Worm (Caenorhabditis elegans): ENCODE results near the gene msp-56.

DNA sequence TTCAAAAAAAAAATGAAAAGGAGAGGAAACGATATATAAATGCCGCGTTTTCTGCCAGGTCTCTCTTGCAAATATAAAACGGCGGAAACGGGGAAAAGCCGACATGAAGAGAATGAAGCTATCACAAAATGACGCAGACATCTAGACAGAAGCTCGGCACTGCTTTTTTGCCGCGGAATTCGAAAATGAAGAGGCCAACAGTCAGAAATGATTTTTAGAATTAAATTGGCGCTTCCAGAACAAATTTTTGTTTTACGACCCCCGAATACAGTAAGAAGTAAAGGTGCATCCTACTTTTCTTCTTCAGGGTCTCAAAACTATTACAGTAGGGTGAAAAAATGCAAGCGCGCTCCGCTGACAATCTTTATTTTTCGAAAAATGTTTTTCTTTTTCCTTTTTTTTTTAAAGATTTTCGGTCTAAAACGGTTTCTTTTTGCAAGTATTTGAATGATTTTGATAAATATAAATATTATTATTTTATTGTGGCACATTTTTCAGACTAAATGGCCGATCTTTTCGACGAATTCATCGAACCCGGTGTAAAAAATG, 16.1 kb upstream of the msp-56 start, which contains the start of gene mtr-4:
- TF ChIP-seq nhr-11 (tag; optimal IDR thresholded peaks at IDR 0.05) = no peak
- no peak; the same call in 1 of the 2 replicates for TF ChIP-seq isw-1 (GFP tag; IDR thresholded peaks at IDR 0.05)
- no peak for TF ChIP-seq unc-62 (GFP tag; optimal IDR thresholded peaks at IDR 0.05)
- TF ChIP-seq egl-27 (tag; optimal IDR thresholded peaks at IDR 0.05) = no peak
- TF ChIP-seq sptf-1 (tag; optimal IDR thresholded peaks at IDR 0.05) = no peak
- no peak for TF ChIP-seq ama-1 (optimal IDR thresholded peaks at IDR 0.05)
- TF ChIP-seq zip-4 (GFP tag; optimal IDR thresholded peaks at IDR 0.05) = no peak
- TF ChIP-seq snpc-4 (tag; optimal IDR thresholded peaks at IDR 0.05) = no peak
- no peak for TF ChIP-seq skn-1 (tag; optimal IDR thresholded peaks at IDR 0.05)
- TF ChIP-seq ceh-8 (GFP tag; optimal IDR thresholded peaks at IDR 0.05) = no peak
- TF ChIP-seq nhr-71 (tag; optimal IDR thresholded peaks at IDR 0.05) = peak; percentile 55
- TF ChIP-seq nhr-76 (tag; optimal IDR thresholded peaks at IDR 0.05) = no peak
- TF ChIP-seq lin-39 (tag; optimal IDR thresholded peaks at IDR 0.05) = no peak

Measured in whole organism, L1 larva.